Fruit fly (Drosophila melanogaster) whole organism, embryonic: ENCODE data around the gene Arp10.

Experiments used
- Ada2b ChIP-seq: fragments of 200-800 bp; sonication (Bioruptor generic); IDR thresholded peaks from 2 replicates; pipeline ENCODE4 v1.3.6; 2022; ENCODE audit warnings: missing biosample characterization, missing genetic modification characterization
- Blimp-1 ChIP-seq: fragments of 200-800 bp; sonication (Bioruptor generic); optimal IDR thresholded peaks from 3 replicates; lab custom pipeline; 2018; ENCODE audit warnings: missing biosample characterization, missing genetic modification characterization, mild to moderate bottlenecking, moderate library complexity, missing genetic modification reagents
- CG10147 ChIP-seq: fragments of 200-800 bp; sonication (Bioruptor generic); optimal IDR thresholded peaks from 2 replicates; lab custom pipeline; 2019; ENCODE audit warnings: missing biosample characterization, mild to moderate bottlenecking, missing genetic modification characterization, moderate library complexity
- CG11560 ChIP-seq: fragments of 200-800 bp; sonication (Bioruptor generic); IDR thresholded peaks from 3 replicates; pipeline ENCODE4 v1.3.6; 2022; ENCODE audit warnings: missing biosample characterization, missing genetic modification characterization
- CG12236 ChIP-seq: fragments of 200-800 bp; sonication (Bioruptor generic); optimal IDR thresholded peaks from 2 replicates; lab custom pipeline; 2016; ENCODE audit warnings: missing biosample characterization, missing genetic modification characterization
- CG13287 ChIP-seq: fragments of 200-800 bp; sonication (Bioruptor generic); IDR thresholded peaks from 2 replicates; pipeline ENCODE4 v1.3.6; 2022; ENCODE audit warnings: missing biosample characterization, missing genetic modification characterization; ENCODE audit not compliant: partially characterized antibody
- CG14965 ChIP-seq: fragments of 200-800 bp; sonication (Bioruptor generic); optimal IDR thresholded peaks from 2 replicates; lab custom pipeline; 2016; ENCODE audit warnings: missing biosample characterization, missing genetic modification characterization, borderline replicate concordance
- CG17568 ChIP-seq: fragments of 200-800 bp; sonication (Bioruptor generic); optimal IDR thresholded peaks from 2 replicates; lab custom pipeline; 2018; ENCODE audit warnings: missing biosample characterization, mild to moderate bottlenecking, missing genetic modification characterization, moderate library complexity
- CG1832 ChIP-seq: fragments of 200-800 bp; sonication (Bioruptor generic); optimal IDR thresholded peaks from 2 replicates; lab custom pipeline; 2017; ENCODE audit warnings: missing biosample characterization, mild to moderate bottlenecking, missing genetic modification characterization, inconsistent platforms
- CG18764 ChIP-seq: fragments of 200-800 bp; sonication (Bioruptor generic); optimal IDR thresholded peaks from 3 replicates; lab custom pipeline; 2016; ENCODE audit warnings: missing biosample characterization, missing genetic modification characterization
- CG2889 ChIP-seq: fragments of 200-800 bp; sonication (Bioruptor generic); IDR thresholded peaks from 3 replicates; pipeline ENCODE4 v1.3.6; 2022; ENCODE audit warnings: missing biosample characterization, missing genetic modification characterization
- CG31365 ChIP-seq: fragments of 200-800 bp; sonication (Bioruptor generic); optimal IDR thresholded peaks from 2 replicates; lab custom pipeline; 2018; ENCODE audit warnings: missing biosample characterization, mild to moderate bottlenecking, missing genetic modification characterization
- CG31441 ChIP-seq: fragments of 200-800 bp; sonication (Bioruptor generic); IDR thresholded peaks from 2 replicates; pipeline ENCODE4 v1.3.6; 2022; ENCODE audit warnings: missing biosample characterization, missing genetic modification characterization
- CG33557 ChIP-seq: fragments of 200-800 bp; sonication (Bioruptor generic); optimal IDR thresholded peaks from 2 replicates; lab custom pipeline; 2019; ENCODE audit warnings: missing biosample characterization, mild to moderate bottlenecking, missing genetic modification characterization, moderate library complexity
- CG4360 ChIP-seq: fragments of 200-800 bp; sonication (Bioruptor generic); IDR thresholded peaks from 2 replicates; pipeline ENCODE4 v1.3.6; 2022; ENCODE audit warnings: missing biosample characterization, missing genetic modification characterization
- CG4404 ChIP-seq: fragments of 200-800 bp; sonication (Bioruptor generic); IDR thresholded peaks from 2 replicates; pipeline ENCODE4 v1.3.6; 2022; ENCODE audit warnings: missing biosample characterization, missing genetic modification characterization
- CG4820 ChIP-seq: fragments of 200-800 bp; sonication (Bioruptor generic); optimal IDR thresholded peaks from 3 replicates; lab custom pipeline; 2016; ENCODE audit warnings: missing biosample characterization, missing genetic modification characterization
- CG6765 ChIP-seq: fragments of 200-800 bp; sonication (Bioruptor generic); optimal IDR thresholded peaks from 3 replicates; lab custom pipeline; 2017; ENCODE audit warnings: missing biosample characterization, mild to moderate bottlenecking, missing genetic modification characterization
- CG9727 ChIP-seq: fragments of 200-800 bp; sonication (Bioruptor generic); optimal IDR thresholded peaks from 3 replicates; lab custom pipeline; 2017; ENCODE audit warnings: missing biosample characterization, mild to moderate bottlenecking, missing genetic modification characterization
- CG9817 ChIP-seq: fragments of 200-800 bp; sonication (Bioruptor generic); optimal IDR thresholded peaks from 2 replicates; lab custom pipeline; 2018; ENCODE audit warnings: missing biosample characterization, mild to moderate bottlenecking, missing genetic modification characterization, moderate library complexity
- Camta ChIP-seq: fragments of 200-800 bp; sonication (Bioruptor generic); optimal IDR thresholded peaks from 2 replicates; lab custom pipeline; 2016; ENCODE audit warnings: missing biosample characterization, missing genetic modification characterization
- CkIIα-i1 ChIP-seq: fragments of 200-800 bp; sonication (Bioruptor generic); IDR thresholded peaks from 2 replicates; pipeline ENCODE4 v1.3.6; 2022; ENCODE audit warnings: missing biosample characterization, missing genetic modification characterization
- CrebB ChIP-seq: fragments of 200-800 bp; sonication (Bioruptor generic); optimal IDR thresholded peaks from 3 replicates; lab custom pipeline; 2018; ENCODE audit warnings: missing biosample characterization, mild to moderate bottlenecking, missing genetic modification characterization
- Dip2 ChIP-seq: fragments of 200-800 bp; sonication (Bioruptor generic); IDR thresholded peaks from 2 replicates; pipeline ENCODE4 v1.3.6; 2022; ENCODE audit warnings: missing biosample characterization, missing genetic modification characterization
- Fer1 ChIP-seq: fragments of 200-800 bp; sonication (Bioruptor generic); optimal IDR thresholded peaks from 2 replicates; lab custom pipeline; 2017; ENCODE audit warnings: missing biosample characterization, mild to moderate bottlenecking, missing genetic modification characterization
- Gug ChIP-seq: fragments of 200-800 bp; sonication (Bioruptor generic); IDR thresholded peaks from 4 replicates; pipeline ENCODE4 v1.3.6; 2022; ENCODE audit warnings: missing biosample characterization, missing genetic modification characterization
- HLH4C ChIP-seq: fragments of 200-800 bp; sonication (Bioruptor generic); IDR thresholded peaks from 3 replicates; pipeline ENCODE4 v1.3.6; 2022; ENCODE audit warnings: missing biosample characterization, missing genetic modification characterization; ENCODE audit not compliant: partially characterized antibody
- Hand ChIP-seq: fragments of 200-800 bp; sonication (Bioruptor generic); optimal IDR thresholded peaks from 2 replicates; lab custom pipeline; 2017; ENCODE audit warnings: mild to moderate bottlenecking, missing biosample characterization, missing genetic modification reagents, missing genetic modification characterization
- Hmr ChIP-seq: fragments of 200-800 bp; sonication (Bioruptor generic); optimal IDR thresholded peaks from 3 replicates; lab custom pipeline; 2017; ENCODE audit warnings: mild to moderate bottlenecking, missing biosample characterization, missing genetic modification reagents, missing genetic modification characterization
- Lpt ChIP-seq: fragments of >200 bp; optimal IDR thresholded peaks from 2 replicates; lab custom pipeline; 2018; ENCODE audit warnings: missing biosample characterization, missing genetic modification characterization
- NC2α ChIP-seq: fragments of 200-800 bp; sonication (Bioruptor generic); optimal IDR thresholded peaks from 2 replicates; lab custom pipeline; 2016; ENCODE audit warnings: missing biosample characterization, missing genetic modification characterization
- Poxn ChIP-seq: fragments of 200-800 bp; sonication (Bioruptor generic); IDR thresholded peaks from 2 replicates; pipeline ENCODE4 v1.3.6; 2022; ENCODE audit warnings: missing biosample characterization, missing genetic modification characterization
- Scr ChIP-seq: fragments of 200-800 bp; sonication (Bioruptor generic); IDR thresholded peaks from 2 replicates; pipeline ENCODE4 v1.3.6; 2022; ENCODE audit warnings: missing biosample characterization, missing genetic modification characterization; ENCODE audit not compliant: partially characterized antibody
- ac ChIP-seq: fragments of 200-800 bp; sonication (Bioruptor generic); optimal IDR thresholded peaks from 3 replicates; lab custom pipeline; 2017; ENCODE audit warnings: missing biosample characterization, mild to moderate bottlenecking, missing genetic modification characterization
- chinmo ChIP-seq: fragments of 200-800 bp; sonication (Bioruptor generic); IDR thresholded peaks from 4 replicates; pipeline ENCODE4 v1.3.6; 2022; ENCODE audit warnings: missing biosample characterization, missing genetic modification characterization; ENCODE audit not compliant: partially characterized antibody
- chm ChIP-seq: fragments of 200-800 bp; sonication (Bioruptor generic); IDR thresholded peaks from 2 replicates; pipeline ENCODE4 v1.3.6; 2022; ENCODE audit warnings: missing biosample characterization, missing genetic modification characterization
- chn ChIP-seq: fragments of 200-800 bp; sonication (Bioruptor generic); optimal IDR thresholded peaks from 2 replicates; lab custom pipeline; 2016; ENCODE audit warnings: missing biosample characterization, missing genetic modification characterization
- ci ChIP-seq: fragments of 200-800 bp; sonication (Bioruptor generic); IDR thresholded peaks from 3 replicates; pipeline ENCODE4 v1.3.6; 2022; ENCODE audit warnings: missing biosample characterization, missing genetic modification characterization
- dm ChIP-seq: fragments of 200-800 bp; sonication (Bioruptor generic); optimal IDR thresholded peaks from 3 replicates; lab custom pipeline; 2016; ENCODE audit warnings: missing biosample characterization, missing genetic modification characterization
- dpn ChIP-seq, 2 experiments: fragments of 200-800 bp; sonication (Bioruptor generic); optimal IDR thresholded peaks; 3 replicates each; lab custom pipeline; 2016; ENCODE audit warnings: missing biosample characterization in 2 of 2, missing genetic modification characterization in 2 of 2
- emc ChIP-seq: fragments of 200-800 bp; sonication (Bioruptor generic); optimal IDR thresholded peaks from 2 replicates; lab custom pipeline; 2016; ENCODE audit warnings: missing biosample characterization, missing genetic modification characterization
- gcm2 ChIP-seq: fragments of 200-800 bp; sonication (Bioruptor generic); optimal IDR thresholded peaks from 2 replicates; lab custom pipeline; 2016; ENCODE audit warnings: missing biosample characterization, missing genetic modification characterization
- grn ChIP-seq: fragments of 200-800 bp; sonication (Bioruptor generic); optimal IDR thresholded peaks from 3 replicates; lab custom pipeline; 2017; ENCODE audit warnings: missing biosample characterization, missing genetic modification characterization
- gro ChIP-seq: fragments of 200-800 bp; sonication (Bioruptor generic); optimal IDR thresholded peaks from 2 replicates; lab custom pipeline; 2016; ENCODE audit warnings: missing biosample characterization, missing genetic modification characterization
- hkb ChIP-seq, 2 experiments: fragments of 200-800 bp in 1 of 2; fragments of >200 bp in 1 of 2; sonication (Bioruptor generic) in 1 of 2; IDR thresholded peaks in 1 of 2; optimal IDR thresholded peaks in 1 of 2; 2 replicates each; pipeline versions ENCODE4 v1.3.6 to Lab custom; 2017 to 2022; ENCODE audit warnings: missing biosample characterization in 1 of 2, missing genetic modification characterization in 1 of 2
- ken ChIP-seq: fragments of 200-800 bp; sonication (Bioruptor generic); IDR thresholded peaks from 3 replicates; pipeline ENCODE4 v1.3.6; 2022; ENCODE audit warnings: missing biosample characterization, missing genetic modification characterization
- prd ChIP-seq, 3 experiments: fragments of >200 bp in 2 of 3; fragments of 200-800 bp in 1 of 3; sonication (Bioruptor generic) in 1 of 3; optimal IDR thresholded peaks in 2 of 3; IDR thresholded peaks in 1 of 3; 2 replicates in 2 of 3; 3 replicates in 1 of 3; pipeline versions ENCODE4 v1.3.6 to Lab custom; 2017 to 2022; ENCODE audit warnings: missing biosample characterization in 1 of 3, missing genetic modification characterization in 1 of 3
- pros ChIP-seq: fragments of 200-800 bp; sonication (Bioruptor generic); optimal IDR thresholded peaks from 3 replicates; lab custom pipeline; 2019; ENCODE audit warnings: missing biosample characterization, mild to moderate bottlenecking, missing genetic modification characterization, moderate library complexity
- pum ChIP-seq: fragments of 200-800 bp; sonication (Bioruptor generic); optimal IDR thresholded peaks from 2 replicates; lab custom pipeline; 2016; ENCODE audit warnings: missing biosample characterization, missing genetic modification characterization
- seq ChIP-seq: fragments of 200-800 bp; sonication (Bioruptor generic); IDR thresholded peaks from 2 replicates; pipeline ENCODE4 v1.3.6; 2022; ENCODE audit warnings: missing biosample characterization, missing genetic modification characterization

Gene Arp10

DNA sequence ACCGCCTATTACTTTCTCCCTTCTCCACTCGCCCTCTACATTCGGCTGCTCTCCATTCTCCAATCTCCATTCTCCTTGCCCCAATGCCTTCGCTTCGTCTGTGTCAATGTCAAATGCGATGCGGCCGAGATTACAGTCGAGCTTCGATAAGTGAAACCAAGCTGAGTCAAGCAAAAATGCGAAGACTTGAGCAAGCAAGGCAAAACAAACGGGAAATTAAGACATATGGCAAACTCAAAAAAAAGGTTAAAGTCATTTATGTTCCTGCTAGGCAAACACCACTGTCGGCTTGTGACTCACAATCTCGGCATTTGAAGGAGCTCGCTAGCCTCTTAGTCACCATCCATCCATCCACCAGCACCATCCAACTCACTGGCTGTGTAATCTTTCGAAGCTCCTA is 22.4 kb upstream of the Arp10 start (continued):
- no peak for TF ChIP-seq HLH4C
- peak; percentile 91 for TF ChIP-seq CG18764 (GFP tag; lab: Kevin White, UChicago)
- no peak for TF ChIP-seq CG13287 (GFP tag; lab: Robert Waterston, UW)
- TF ChIP-seq CG4404 (GFP tag; lab: Robert Waterston, UW) = peak; percentile 92
- TF ChIP-seq CG31365 (tag; lab: Kevin White, UChicago) = peak; percentile 78
- no peak for TF ChIP-seq prd (optimal IDR thresholded peaks at IDR 0.05; lab: Kevin White, UChicago)
- peak; percentile 95 for TF ChIP-seq prd (GFP tag; IDR thresholded peaks at IDR 0.05; lab: Robert Waterston, UW)
- peak; percentile 91 for TF ChIP-seq Fer1
- TF ChIP-seq CG4360 (GFP tag; lab: Robert Waterston, UW) = peak; percentile 46; the same call in 1 of the 2 replicates
- TF ChIP-seq emc (GFP tag; lab: Kevin White, UChicago) = peak; percentile 78
- TF ChIP-seq dpn (GFP tag; optimal IDR thresholded peaks at IDR 0.05; lab: Kevin White, UChicago) = peak; percentile 98
- TF ChIP-seq grn (GFP tag; lab: Kevin White, UChicago) = peak; percentile 87
- no peak for TF ChIP-seq CG17568 (GFP tag; lab: Kevin White, UChicago)
- peak; percentile 68 for TF ChIP-seq CG14965 (GFP tag; lab: Kevin White, UChicago)
- peak; percentile 93 for TF ChIP-seq Ada2b
- TF ChIP-seq CG9727 (GFP tag; lab: Kevin White, UChicago) = peak; percentile 95
- peak; percentile 85 for TF ChIP-seq CG11560 (tag; lab: Robert Waterston, UW)
- peak; percentile 95 for TF ChIP-seq seq (GFP tag; lab: Robert Waterston, UW)
- TF ChIP-seq Hmr (GFP tag; lab: Kevin White, UChicago) = peak; percentile 96
- peak; percentile 98 for TF ChIP-seq chm (GFP tag; lab: Robert Waterston, UW)
- peak; percentile 95 for TF ChIP-seq Gug
- TF ChIP-seq Poxn = peak; percentile 85
- TF ChIP-seq Camta (GFP tag; lab: Kevin White, UChicago) = peak; percentile 97
- peak; percentile 95 for TF ChIP-seq CG4820 (GFP tag; lab: Kevin White, UChicago)
- TF ChIP-seq ken (GFP tag; lab: Robert Waterston, UW) = peak; percentile 97
- peak; percentile 45; the same call in 1 of the 2 replicates for TF ChIP-seq Dip2 (GFP tag; lab: Robert Waterston, UW)
- TF ChIP-seq NC2α (GFP tag; lab: Kevin White, UChicago) = peak; percentile 97
- TF ChIP-seq Lpt (GFP tag; lab: Kevin White, UChicago) = no peak
- peak; percentile 85 for TF ChIP-seq Blimp-1 (GFP tag; lab: Kevin White, UChicago)
- peak; percentile 97 for TF ChIP-seq gro
- TF ChIP-seq chn = peak; percentile 98
- peak; percentile 88 for TF ChIP-seq Hand (GFP tag; lab: Kevin White, UChicago)
- TF ChIP-seq CG6765 (GFP tag; lab: Kevin White, UChicago) = peak; percentile 78
- TF ChIP-seq CG2889 (GFP tag; lab: Robert Waterston, UW) = peak; percentile 96
- TF ChIP-seq gcm2 (GFP tag; lab: Kevin White, UChicago) = peak; percentile 88
- TF ChIP-seq CG9817 (tag; lab: Kevin White, UChicago) = peak; percentile 97
- peak; percentile 98 for TF ChIP-seq pum
- peak; percentile 94 for TF ChIP-seq dm
- peak; percentile 98 for TF ChIP-seq ci (GFP tag; lab: Robert Waterston, UW)
- TF ChIP-seq ac (GFP tag; lab: Kevin White, UChicago) = peak; percentile 89
- no peak for TF ChIP-seq Scr (GFP tag; lab: Robert Waterston, UW)
- no peak for TF ChIP-seq hkb (optimal IDR thresholded peaks at IDR 0.05; lab: Kevin White, UChicago)
- peak; percentile 92 for TF ChIP-seq hkb (GFP tag; IDR thresholded peaks at IDR 0.05; lab: Robert Waterston, UW)
- peak; percentile 96 for TF ChIP-seq CG12236 (GFP tag; lab: Kevin White, UChicago)
- no peak for TF ChIP-seq CG10147 (GFP tag; lab: Kevin White, UChicago)
- no peak for TF ChIP-seq chinmo (GFP tag; lab: Robert Waterston, UW)
- TF ChIP-seq pros = peak; percentile 99
- TF ChIP-seq CG1832 (GFP tag; lab: Kevin White, UChicago) = peak; percentile 13
- TF ChIP-seq CG31441 (GFP tag; lab: Robert Waterston, UW) = peak; percentile 91
- peak; percentile 98 for TF ChIP-seq CG33557
- peak; percentile 32; the same call in 1 of the 2 replicates for TF ChIP-seq CkIIα-i1 (GFP tag; lab: Robert Waterston, UW)
- peak; percentile 94 for TF ChIP-seq CrebB (tag; lab: Kevin White, UChicago)
